Fruit fly (Drosophila melanogaster) whole organism, larva: ENCODE data around the gene TotC.

ENCODE experiments used
- noc ChIP-seq: fragments of 200-800 bp; sonication (Bioruptor generic); optimal IDR thresholded peaks from 3 replicates; lab custom pipeline; 2019; ENCODE audit warnings: missing biosample characterization, mild to moderate bottlenecking, missing genetic modification characterization, moderate library complexity

The TotC gene

DNA sequence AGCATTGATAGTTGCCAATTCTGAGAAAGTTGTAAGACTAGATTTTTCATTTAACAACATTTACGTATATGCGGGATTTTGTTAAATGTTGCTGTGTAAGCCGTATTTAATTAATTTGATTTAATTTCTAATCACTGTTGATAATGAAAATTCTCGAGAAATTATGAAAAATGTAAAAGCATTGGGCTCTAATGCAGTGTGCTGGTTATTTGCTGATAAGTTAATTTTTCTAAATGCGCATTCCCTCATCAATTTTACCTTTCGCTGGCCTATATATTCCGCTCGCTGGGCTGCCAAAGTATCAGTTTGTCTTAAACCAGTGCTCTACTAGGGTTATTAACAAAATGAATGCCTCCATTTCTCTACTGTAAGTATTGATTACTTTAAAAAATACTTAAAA, at the start of gene TotC:
Gene TotC (plus strand): TSS at position 301 of the 400 bp plus-strand sequence.
- no peak for TF ChIP-seq noc (tag; lab: Kevin White, UChicago)

dm6 chr3R:20823704-20824454, 48.9 kb upstream of the TotC start, which contains the start of gene CG17272:
Gene CG17272, minus strand, starts transcription at chr3R:20824239.
- TF ChIP-seq noc (tag; lab: Kevin White, UChicago), result no peak

- TF ChIP-seq noc (tag; lab: Kevin White, UChicago), result no peak
Measured at dm6 chr3R:20826929-20827328, 45.9 kb upstream of the TotC start.

DNA sequence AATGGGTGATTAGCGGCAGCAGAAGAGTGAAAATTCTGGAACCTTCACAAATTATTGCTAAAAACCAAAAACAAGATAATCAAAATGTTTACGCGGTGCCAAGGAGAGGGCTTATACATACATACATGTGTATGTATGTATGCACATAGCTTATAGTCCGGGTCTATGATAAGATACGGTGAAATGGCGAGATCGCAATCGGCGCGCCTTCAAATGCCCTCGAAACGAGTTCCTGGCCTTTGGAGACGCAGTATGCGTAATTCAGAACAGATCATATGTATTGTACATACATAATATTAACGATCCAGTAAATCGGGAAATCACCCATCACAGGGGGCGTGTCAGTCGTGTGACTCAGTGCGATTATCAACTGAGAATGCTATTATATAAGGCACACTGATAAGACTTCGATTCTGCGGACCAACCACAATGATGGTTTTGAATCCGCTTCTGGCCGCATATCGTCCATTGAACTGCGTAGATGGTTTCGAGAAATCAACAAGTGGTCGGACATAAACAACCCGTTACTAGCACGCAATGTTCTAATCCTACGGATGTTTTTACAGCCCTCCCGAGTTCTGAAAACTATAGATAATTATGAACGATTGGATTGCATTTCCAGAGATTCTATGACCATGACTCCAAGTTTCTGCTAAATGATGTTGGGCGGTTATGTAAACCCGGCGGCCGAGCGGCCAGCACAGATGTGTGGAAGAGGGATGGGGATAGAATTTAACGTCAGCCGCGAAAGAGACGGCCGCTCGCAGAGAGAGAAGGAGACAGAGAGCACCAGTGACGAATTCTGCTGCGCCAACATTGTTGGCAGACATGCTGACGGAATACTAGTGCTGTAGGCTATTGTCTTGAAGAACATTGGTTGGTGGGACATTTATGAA, 44.0 kb upstream of the TotC start:
- TF ChIP-seq noc (tag; lab: Kevin White, UChicago), result peak; percentile 70

DNA sequence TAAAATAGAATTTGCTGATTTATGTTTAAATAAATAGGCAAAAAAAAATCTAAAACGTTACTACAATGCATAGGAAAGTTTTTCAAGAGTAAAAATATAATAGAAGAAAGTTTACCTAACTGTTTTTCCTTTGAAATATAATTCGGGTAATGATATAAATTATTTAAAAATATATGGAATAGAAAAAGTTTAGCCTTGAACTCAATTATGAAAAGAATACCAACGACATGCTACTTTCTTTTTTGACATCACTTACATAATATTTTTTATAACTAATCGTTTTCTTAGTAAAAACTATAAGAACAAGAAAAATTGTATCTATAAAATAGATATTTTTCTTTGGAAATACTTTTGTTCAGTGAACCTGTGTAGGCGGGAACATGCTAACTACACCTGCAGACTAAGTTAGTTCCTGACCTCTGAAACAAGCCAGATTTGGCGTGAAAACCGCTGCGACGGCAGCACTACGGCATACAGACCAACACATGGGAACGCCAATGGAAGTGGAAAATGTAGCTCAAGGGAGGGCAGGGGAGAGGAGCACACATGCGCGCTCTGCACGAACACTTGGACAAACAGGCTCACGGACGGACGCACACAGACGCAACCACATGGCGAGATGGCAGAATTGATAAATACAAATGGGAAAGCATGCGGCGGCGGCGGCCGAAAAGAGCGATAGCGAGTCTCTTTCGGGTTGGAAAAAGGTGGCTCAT, 43.2 kb upstream of the TotC start:
- TF ChIP-seq noc (tag; lab: Kevin White, UChicago), result no peak

DNA sequence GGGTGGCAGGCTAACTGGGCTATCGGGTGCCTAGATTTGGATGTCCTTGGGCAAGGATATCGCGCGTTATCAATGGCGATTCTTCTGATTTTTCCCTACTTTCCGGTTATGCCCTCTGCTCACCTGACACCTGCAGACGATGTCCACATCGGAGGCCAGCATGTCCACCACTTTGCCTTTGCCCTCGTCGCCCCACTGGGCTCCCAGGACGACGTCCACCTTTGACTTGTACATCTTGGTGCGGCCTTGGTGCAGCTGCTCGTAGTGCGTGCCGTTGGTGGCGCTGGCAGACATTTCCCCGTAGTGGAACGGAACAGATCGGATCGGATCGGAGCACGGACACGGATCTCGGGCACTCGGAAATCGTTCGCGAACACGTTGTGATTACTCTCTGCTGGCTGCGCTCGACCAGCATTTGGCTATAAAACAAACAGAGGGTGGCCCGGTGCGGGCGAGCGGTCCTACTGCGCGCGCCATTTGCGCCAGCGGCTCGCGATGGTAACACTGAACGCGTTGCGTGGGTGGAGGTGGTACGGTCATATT, 42.6 kb upstream of the TotC start, which contains the start of gene Adss:
Gene Adss (minus strand): TSS at position 428 of the 543 bp plus-strand sequence.
- peak; percentile 45 for TF ChIP-seq noc (tag; lab: Kevin White, UChicago)

dm6 chr3R:20830963-20831362, 41.8 kb upstream of the TotC start, which contains the start of gene CG31223:
Gene CG31223, plus strand, starts transcription at chr3R:20831127.
- TF ChIP-seq noc (tag; lab: Kevin White, UChicago), result no peak

- peak; percentile 62 for TF ChIP-seq noc (tag; lab: Kevin White, UChicago)
Measured at dm6 chr3R:20832689-20833524, 39.9 kb upstream of the TotC start, which contains the start of gene Synd. Gene Synd, plus strand, starts transcription at chr3R:20832799.

- no peak for TF ChIP-seq noc (tag; lab: Kevin White, UChicago)
Measured at dm6 chr3R:20833664-20834063, 39.1 kb upstream of the TotC start.

dm6 chr3R:20834770-20835183, 38.0 kb upstream of the TotC start:
- TF ChIP-seq noc (tag; lab: Kevin White, UChicago), result peak; percentile 16

DNA sequence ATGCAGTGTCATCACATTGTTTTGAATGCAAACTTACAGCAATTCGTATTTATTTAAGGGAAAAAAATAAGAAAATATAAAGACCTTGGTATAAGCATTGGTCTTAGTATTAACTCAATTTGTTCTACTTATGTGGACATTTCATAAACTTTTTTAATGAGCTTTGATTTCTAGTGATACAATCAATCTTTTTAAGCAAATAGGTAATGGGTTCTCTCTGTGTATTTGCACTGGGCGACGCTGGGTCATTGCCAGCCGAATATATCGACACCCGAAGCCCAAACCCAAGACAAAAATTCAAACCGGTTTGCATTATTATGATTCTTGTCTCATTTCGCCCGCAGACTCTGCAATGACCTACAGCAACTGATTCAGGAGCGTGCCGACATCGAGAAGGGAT, 37.3 kb upstream of the TotC start:
- TF ChIP-seq noc (tag; lab: Kevin White, UChicago), result no peak

DNA sequence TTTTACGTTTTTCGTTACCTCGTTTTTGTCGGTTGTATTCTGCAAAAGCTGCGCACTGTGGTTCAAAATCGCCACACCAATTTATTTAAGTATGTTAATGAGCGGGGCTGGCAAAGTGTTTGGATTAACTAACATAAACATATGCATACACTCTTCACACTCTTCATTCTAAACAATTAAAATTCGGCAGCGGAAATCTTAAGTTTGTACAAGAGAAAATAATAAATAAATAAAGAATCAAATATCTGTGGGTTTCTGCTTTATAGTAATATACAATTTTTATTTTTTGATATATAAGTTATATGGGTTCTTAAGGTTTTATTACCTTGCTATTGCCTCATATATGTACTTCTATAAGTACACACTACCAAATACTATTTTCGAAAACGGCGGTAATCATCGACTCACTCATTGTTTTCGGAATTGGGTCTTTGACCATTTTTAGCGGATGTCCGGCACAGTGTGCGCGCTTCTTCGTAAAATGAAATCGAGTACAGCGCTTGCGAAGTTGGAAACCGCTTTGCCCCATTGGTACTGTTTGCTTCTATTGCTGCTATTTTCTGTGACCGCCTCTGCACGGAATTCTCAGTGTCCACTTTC, 36.4 kb upstream of the TotC start:
- TF ChIP-seq noc (tag; lab: Kevin White, UChicago), result no peak

- peak; percentile 32 for TF ChIP-seq noc (tag; lab: Kevin White, UChicago)
Measured at dm6 chr3R:20837242-20837664, 35.5 kb upstream of the TotC start.

DNA sequence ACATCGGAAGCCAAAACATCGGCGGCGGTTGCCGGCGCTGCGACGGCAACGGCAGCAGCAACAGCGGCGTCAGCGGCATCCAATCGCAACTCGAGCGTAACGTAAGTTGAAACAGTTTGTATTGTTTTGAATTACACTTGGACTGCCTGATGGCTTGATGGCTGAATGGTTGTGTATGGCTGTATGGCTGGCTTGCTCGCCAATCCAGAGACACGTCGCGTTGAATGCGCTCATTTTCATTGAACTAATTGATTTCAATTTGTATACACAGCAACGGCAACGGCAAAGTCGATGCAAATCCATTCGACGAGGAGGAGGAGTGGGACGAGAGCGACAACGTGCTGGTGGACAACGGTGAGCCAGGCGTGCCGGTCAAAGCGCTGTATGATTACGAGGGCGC, 34.0 kb upstream of the TotC start:
- TF ChIP-seq noc (tag; lab: Kevin White, UChicago), result no peak
